Fruit fly (Drosophila melanogaster): ENCODE measurements around the gene Bhmt.

dm6 chr2L:18976749-18977148 is 19.6 kb upstream of the Bhmt start:
- TF ChIP-seq ey (GFP tag; optimal IDR thresholded peaks at IDR 0.05) (no peak), pan (optimal IDR thresholded peaks at IDR 0.05) (no peak), fru (GFP tag; optimal IDR thresholded peaks at IDR 0.05) (no peak), psq (GFP tag; optimal IDR thresholded peaks at IDR 0.05) (no peak)

Measured in whole organism, wandering third instar larva.